Worm (Caenorhabditis elegans) whole organism, late embryonic: ENCODE measurements around the gene dmsr-10.

Experiments used
- ceh-6 ChIP-seq: fragments of 200-800 bp; sonication (Bioruptor generic); optimal IDR thresholded peaks from 2 replicates; lab custom pipeline; 2018; ENCODE audit warnings: mild to moderate bottlenecking, missing genetic modification characterization, missing compliant biosample characterization
- hlh-8 ChIP-seq: sonication (generic microtip); optimal IDR thresholded peaks from 2 replicates; lab custom pipeline; 2016; ENCODE audit warnings: missing genotype, missing genetic modification characterization, missing compliant biosample characterization
- lin-11 ChIP-seq: fragments of 200-800 bp; sonication (Bioruptor generic); optimal IDR thresholded peaks from 2 replicates; lab custom pipeline; 2018; ENCODE audit warnings: mild to moderate bottlenecking, missing genetic modification characterization, missing compliant biosample characterization
- mec-3 ChIP-seq: sonication (generic microtip); optimal IDR thresholded peaks from 2 replicates; lab custom pipeline; 2016; ENCODE audit warnings: borderline replicate concordance, missing genetic modification characterization, missing compliant biosample characterization
- nfya-1 ChIP-seq: sonication (generic microtip); optimal IDR thresholded peaks from 2 replicates; lab custom pipeline; 2017; ENCODE audit warnings: missing genetic modification characterization, mild to moderate bottlenecking, missing compliant biosample characterization, antibody characterized with exemption, moderate library complexity
- pag-3 ChIP-seq: sonication (generic microtip); optimal IDR thresholded peaks from 2 replicates; lab custom pipeline; 2016; ENCODE audit warnings: missing compliant biosample characterization, missing genetic modification characterization, borderline replicate concordance
- pax-1 ChIP-seq: fragments of 150-350 bp; optimal IDR thresholded peaks from 2 replicates; lab custom pipeline; 2014; ENCODE audit warnings: missing biosample characterization, missing genetic modification characterization
- tbx-7 ChIP-seq: sonication (generic microtip); optimal IDR thresholded peaks from 2 replicates; lab custom pipeline; 2016; ENCODE audit warnings: missing genotype, missing genetic modification characterization, missing compliant biosample characterization
- unc-55 ChIP-seq: sonication (generic microtip); optimal IDR thresholded peaks from 2 replicates; lab custom pipeline; 2017; ENCODE audit warnings: missing biosample characterization, missing genetic modification reagents, missing genetic modification characterization

- TF ChIP-seq ceh-6 (GFP tag; lab: Kevin White, UChicago): no peak
- no peak for TF ChIP-seq unc-55 (GFP tag; lab: Kevin White, UChicago)
- no peak for TF ChIP-seq tbx-7
- TF ChIP-seq mec-3 (tag; lab: Kevin White, UChicago): no peak
- TF ChIP-seq pag-3: no peak
- TF ChIP-seq pax-1: no peak
- TF ChIP-seq lin-11 (tag; lab: Kevin White, UChicago): no peak
- no peak for TF ChIP-seq nfya-1 (tag; lab: Kevin White, UChicago)
- TF ChIP-seq hlh-8 (tag; lab: Kevin White, UChicago): no peak
These were observed 23.3 kb downstream of the dmsr-10 start for ce11 chrV:6778457-6778856.
